Worm (Caenorhabditis elegans) whole organism, early embryonic: ENCODE results near the gene C53C11.1.

Experiments
- B0310.2 ChIP-seq: sonication (generic microtip); optimal IDR thresholded peaks from 2 replicates; lab custom pipeline; 2016; ENCODE audit warnings: mild to moderate bottlenecking, missing genetic modification characterization, missing compliant biosample characterization
- F13C5.2 ChIP-seq: sonication (generic microtip); optimal IDR thresholded peaks from 2 replicates; lab custom pipeline; 2017; ENCODE audit warnings: mild to moderate bottlenecking, missing genetic modification characterization, inconsistent platforms, missing compliant biosample characterization
- aly-1 ChIP-seq: sonication (generic microtip); optimal IDR thresholded peaks from 2 replicates; lab custom pipeline; 2016; ENCODE audit warnings: missing genetic modification characterization, missing compliant biosample characterization
- ama-1 ChIP-seq: fragments of 150-350 bp; optimal IDR thresholded peaks from 2 replicates; lab custom pipeline; 2014
- ceh-13 ChIP-seq: fragments of 200-800 bp; sonication (Bioruptor generic); optimal IDR thresholded peaks from 2 replicates; lab custom pipeline; 2018; ENCODE audit warnings: mild to moderate bottlenecking, missing genetic modification characterization, missing compliant biosample characterization
- ceh-36 ChIP-seq: sonication (generic microtip); optimal IDR thresholded peaks from 2 replicates; lab custom pipeline; 2016; ENCODE audit warnings: missing genetic modification characterization, inconsistent platforms, missing compliant biosample characterization
- ets-7 ChIP-seq: sonication (generic microtip); optimal IDR thresholded peaks from 2 replicates; lab custom pipeline; 2016; ENCODE audit warnings: missing genotype, missing genetic modification characterization, missing compliant biosample characterization
- flt-1 ChIP-seq: fragments of 200-800 bp; sonication (Bioruptor generic); IDR thresholded peaks from 2 replicates; pipeline ENCODE4 v1.3.6; 2022; ENCODE audit warnings: missing genetic modification characterization, missing compliant biosample characterization
- hmbx-1 ChIP-seq: sonication (generic microtip); optimal IDR thresholded peaks from 2 replicates; lab custom pipeline; 2016; ENCODE audit warnings: mild to moderate bottlenecking, missing genetic modification characterization, missing compliant biosample characterization
- hmg-4 ChIP-seq: fragments of 200-800 bp; sonication (Bioruptor generic); optimal IDR thresholded peaks from 2 replicates; lab custom pipeline; 2018; ENCODE audit warnings: mild to moderate bottlenecking, missing genetic modification characterization, missing compliant biosample characterization
- hnd-1 ChIP-seq: sonication (generic microtip); optimal IDR thresholded peaks from 2 replicates; lab custom pipeline; 2016; ENCODE audit warnings: missing genetic modification characterization, missing compliant biosample characterization
- pes-1 ChIP-seq: fragments of 200-800 bp; sonication (Bioruptor generic); IDR thresholded peaks from 2 replicates; pipeline ENCODE4 v1.3.6; 2022; ENCODE audit warnings: missing genetic modification reagents, missing genetic modification characterization, missing compliant biosample characterization
- scrt-1 ChIP-seq: fragments of 200-800 bp; sonication (Bioruptor generic); IDR thresholded peaks from 2 replicates; pipeline ENCODE4 v1.3.6; 2022; ENCODE audit warnings: missing genetic modification characterization, missing compliant biosample characterization
- sea-1 ChIP-seq: fragments of 200-800 bp; sonication (Bioruptor generic); conservative IDR thresholded peaks from 2 replicates; pipeline ENCODE4 v1.3.6; 2022; ENCODE audit warnings: missing genetic modification characterization, missing compliant biosample characterization
- tbx-11 ChIP-seq: fragments of 200-800 bp; sonication (Bioruptor generic); IDR thresholded peaks from 2 replicates; pipeline ENCODE4 v1.3.6; 2022; ENCODE audit warnings: missing genetic modification characterization, missing compliant biosample characterization
- tbx-37 ChIP-seq: fragments of 200-800 bp; sonication (Bioruptor generic); conservative IDR thresholded peaks from 2 replicates; pipeline ENCODE4 v1.3.6; 2022; ENCODE audit warnings: missing genetic modification reagents, missing genetic modification characterization, missing compliant biosample characterization
- tra-4 ChIP-seq: sonication (generic microtip); optimal IDR thresholded peaks from 2 replicates; lab custom pipeline; 2017; ENCODE audit warnings: missing genetic modification characterization, missing compliant biosample characterization

The C53C11.1 gene

DNA sequence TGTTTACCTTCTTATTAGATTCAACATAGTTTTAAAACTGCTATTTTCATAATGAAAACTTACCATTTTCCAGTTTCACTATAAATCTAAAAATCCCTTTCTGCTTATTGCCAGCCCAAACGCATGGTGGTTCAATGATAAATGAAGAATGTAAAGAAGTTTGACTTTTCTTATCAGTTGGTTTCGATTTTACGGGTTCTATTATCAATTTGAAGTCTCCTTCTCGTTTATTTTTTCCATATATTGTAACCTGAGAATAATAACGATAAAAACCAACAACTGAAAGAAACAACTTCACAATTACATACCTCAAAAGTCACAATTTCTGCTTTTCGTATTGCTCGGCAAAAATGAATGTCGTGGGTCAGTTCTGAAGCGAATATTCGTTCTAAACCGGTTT, 38.4 kb downstream of the C53C11.1 start:
- TF ChIP-seq ama-1 (lab: Kevin White, UChicago) (no peak), hmg-4 (no peak), hnd-1 (no peak), B0310.2 (tag; lab: Kevin White, UChicago) (no peak), ceh-13 (no peak), tbx-11 (GFP tag; lab: Robert Waterston, UW) (no peak), sea-1 (GFP tag; lab: Robert Waterston, UW) (no peak), F13C5.2 (tag; lab: Kevin White, UChicago) (no peak), flt-1 (GFP tag; lab: Robert Waterston, UW) (no peak)

DNA sequence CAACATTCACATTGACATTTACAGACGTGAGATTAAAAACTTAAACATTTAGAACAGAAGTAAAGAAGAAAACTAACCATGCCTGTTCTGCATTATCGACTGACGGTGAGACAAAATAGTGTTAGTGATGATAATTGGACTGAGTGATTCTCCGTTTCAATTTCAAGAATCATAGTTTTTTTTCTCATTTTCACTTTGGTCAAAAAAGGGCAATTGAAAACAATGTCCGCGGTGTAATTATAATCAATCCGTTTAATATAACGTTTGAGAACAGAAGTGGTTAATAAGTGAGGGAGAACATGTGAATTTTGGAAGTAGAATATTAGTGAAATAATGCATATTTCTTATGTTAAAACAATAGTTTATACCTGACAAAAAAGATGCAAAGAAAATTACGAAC, 39.1 kb downstream of the C53C11.1 start, which contains the start of gene F10D7.10:
TSS of gene F10D7.10 (minus strand) at position 101 of the 400 bp plus-strand sequence.
- TF ChIP-seq pes-1 (GFP tag; lab: Robert Waterston, UW) (no peak), scrt-1 (GFP tag; lab: Robert Waterston, UW) (no peak), sea-1 (GFP tag; lab: Robert Waterston, UW) (no peak), aly-1 (no peak), ets-7 (tag; lab: Kevin White, UChicago) (no peak), hnd-1 (no peak), tbx-37 (GFP tag; lab: Robert Waterston, UW) (no peak), ceh-13 (no peak)

DNA sequence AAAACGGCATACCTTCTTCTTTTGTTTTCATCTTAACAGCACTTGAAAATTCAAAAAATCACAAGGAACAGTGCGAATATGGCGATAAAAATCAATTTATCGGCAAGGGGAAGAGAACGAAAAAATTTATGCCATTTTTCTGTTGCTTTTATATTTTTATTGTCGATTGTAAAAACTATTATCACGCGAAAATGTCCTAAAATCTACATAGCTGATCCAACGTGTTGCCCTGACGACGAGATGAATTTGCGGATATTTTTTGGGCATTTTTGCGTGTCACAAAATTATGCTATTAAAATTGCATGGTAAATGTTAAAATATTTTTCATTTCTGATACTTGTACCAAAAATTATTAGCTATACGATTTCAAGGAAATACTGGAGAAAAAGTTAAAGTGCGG, 41.4 kb downstream of the C53C11.1 start, which contains the start of gene F10D7.4:
TSS of gene F10D7.4 (minus strand) at position 101 of the 400 bp plus-strand sequence.
- no peak for TF ChIP-seq ets-7 (tag; lab: Kevin White, UChicago)

DNA sequence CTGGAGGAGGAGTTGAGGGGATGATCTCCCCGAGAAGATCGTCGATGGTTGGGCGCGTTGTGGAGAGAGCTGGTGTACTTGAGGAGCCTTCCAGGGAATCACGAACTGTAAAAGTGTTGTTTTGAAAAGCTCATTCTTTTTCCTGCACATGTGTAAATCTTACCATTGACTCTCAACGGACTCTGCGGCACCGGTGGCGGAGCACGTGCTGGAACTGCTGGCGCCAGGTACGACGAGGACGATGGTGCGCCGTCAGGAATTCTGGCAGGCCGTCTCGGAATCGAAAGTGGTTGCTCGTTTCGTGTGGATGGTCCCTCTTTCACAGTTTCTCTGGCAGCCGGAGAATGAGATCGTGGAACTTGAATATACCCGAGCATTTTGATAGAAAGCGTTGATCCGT, 43.8 kb downstream of the C53C11.1 start:
- TF ChIP-seq tbx-11 (GFP tag; lab: Robert Waterston, UW) (no peak), tra-4 (no peak), ets-7 (tag; lab: Kevin White, UChicago) (no peak), hnd-1 (no peak), flt-1 (GFP tag; lab: Robert Waterston, UW) (no peak), B0310.2 (tag; lab: Kevin White, UChicago) (no peak), scrt-1 (GFP tag; lab: Robert Waterston, UW) (no peak), sea-1 (GFP tag; lab: Robert Waterston, UW) (no peak), tbx-37 (GFP tag; lab: Robert Waterston, UW) (no peak), ama-1 (lab: Kevin White, UChicago) (no peak), ceh-36 (tag; lab: Kevin White, UChicago) (no peak), pes-1 (GFP tag; lab: Robert Waterston, UW) (no peak), hmg-4 (no peak), F13C5.2 (tag; lab: Kevin White, UChicago) (no peak)

DNA sequence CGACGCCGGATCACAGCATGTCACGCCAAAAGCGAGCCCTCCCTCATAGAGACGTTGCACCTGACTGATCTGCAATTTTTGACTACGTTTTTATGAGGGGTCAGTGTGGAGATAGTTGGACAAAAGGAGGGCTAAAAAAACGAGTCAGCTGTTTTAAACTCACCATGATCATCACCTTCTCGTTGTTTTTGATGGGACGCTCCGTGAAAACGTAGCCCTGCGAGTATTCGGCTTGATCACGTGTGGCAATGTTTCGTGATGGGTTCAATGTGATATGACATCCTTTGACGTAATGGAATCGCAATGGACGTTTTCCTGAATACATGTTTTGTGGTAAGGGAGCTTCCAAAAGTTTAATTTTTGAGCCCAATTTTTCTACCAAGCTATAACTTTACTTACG, 44.5 kb downstream of the C53C11.1 start:
- no peak for TF ChIP-seq pes-1 (GFP tag; lab: Robert Waterston, UW)
- TF ChIP-seq tbx-37 (GFP tag; lab: Robert Waterston, UW): no peak
- no peak for TF ChIP-seq hmg-4
- no peak for TF ChIP-seq tra-4
- TF ChIP-seq aly-1: no peak
- TF ChIP-seq ceh-36 (tag; lab: Kevin White, UChicago): no peak
- no peak for TF ChIP-seq flt-1 (GFP tag; lab: Robert Waterston, UW)
- no peak for TF ChIP-seq hnd-1
- TF ChIP-seq sea-1 (GFP tag; lab: Robert Waterston, UW): no peak

DNA sequence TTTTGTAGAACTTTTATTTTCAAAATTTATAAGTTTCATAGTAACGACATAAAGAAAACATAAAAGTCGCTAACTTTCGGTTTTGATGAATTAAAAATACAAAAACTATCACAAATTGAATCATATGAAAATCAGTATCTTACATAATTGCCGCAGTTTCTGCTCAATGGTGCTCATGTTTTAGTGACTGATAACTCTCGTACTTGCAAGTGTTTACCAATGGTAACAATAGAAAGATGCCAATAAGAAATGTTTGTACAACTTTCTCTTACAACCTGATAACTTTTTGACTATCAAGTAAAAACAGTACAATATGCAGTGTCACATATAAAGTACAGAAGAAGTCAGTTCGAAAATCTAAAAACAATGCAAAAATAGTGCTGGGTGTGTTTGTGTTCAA, 45.5 kb downstream of the C53C11.1 start:
- TF ChIP-seq ama-1 (lab: Kevin White, UChicago) (no peak), scrt-1 (GFP tag; lab: Robert Waterston, UW) (no peak), F13C5.2 (tag; lab: Kevin White, UChicago) (no peak), hnd-1 (no peak), ceh-13 (no peak), flt-1 (GFP tag; lab: Robert Waterston, UW) (no peak), ceh-36 (tag; lab: Kevin White, UChicago) (no peak), B0310.2 (tag; lab: Kevin White, UChicago) (no peak), ets-7 (tag; lab: Kevin White, UChicago) (no peak)

DNA sequence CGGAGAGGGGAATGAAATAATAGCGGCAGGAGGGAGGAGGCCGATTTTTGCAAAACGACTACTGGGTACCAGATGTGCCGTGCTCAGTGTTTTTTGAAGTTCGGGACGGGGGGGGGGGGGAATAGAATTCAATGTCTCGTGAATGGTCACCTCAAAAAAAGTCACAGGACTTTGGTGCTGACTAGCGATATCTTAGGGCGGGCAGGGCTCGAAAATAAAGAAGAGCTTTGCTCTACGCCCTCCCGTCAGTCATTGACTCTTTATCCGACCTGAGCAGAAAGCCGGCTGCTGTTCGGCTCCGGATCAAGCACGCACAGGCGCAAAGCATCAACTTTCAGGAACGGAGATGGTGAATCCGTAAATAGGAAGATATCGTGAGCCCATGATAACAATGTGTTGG, 49.9 kb downstream of the C53C11.1 start:
- no peak for TF ChIP-seq flt-1 (GFP tag; lab: Robert Waterston, UW)
- no peak for TF ChIP-seq B0310.2 (tag; lab: Kevin White, UChicago)
- no peak for TF ChIP-seq pes-1 (GFP tag; lab: Robert Waterston, UW)
- TF ChIP-seq hnd-1: no peak
- TF ChIP-seq ama-1 (lab: Kevin White, UChicago): no peak
- TF ChIP-seq sea-1 (GFP tag; lab: Robert Waterston, UW): no peak
- TF ChIP-seq hmg-4: no peak
- TF ChIP-seq tbx-37 (GFP tag; lab: Robert Waterston, UW): no peak
- TF ChIP-seq ets-7 (tag; lab: Kevin White, UChicago): no peak
- TF ChIP-seq F13C5.2 (tag; lab: Kevin White, UChicago): no peak
- no peak for TF ChIP-seq aly-1
- TF ChIP-seq ceh-13: no peak
- no peak for TF ChIP-seq hmbx-1 (tag; lab: Kevin White, UChicago)
- TF ChIP-seq tbx-11 (GFP tag; lab: Robert Waterston, UW): no peak
- no peak for TF ChIP-seq scrt-1 (GFP tag; lab: Robert Waterston, UW)
- no peak for TF ChIP-seq ceh-36 (tag; lab: Kevin White, UChicago)

DNA sequence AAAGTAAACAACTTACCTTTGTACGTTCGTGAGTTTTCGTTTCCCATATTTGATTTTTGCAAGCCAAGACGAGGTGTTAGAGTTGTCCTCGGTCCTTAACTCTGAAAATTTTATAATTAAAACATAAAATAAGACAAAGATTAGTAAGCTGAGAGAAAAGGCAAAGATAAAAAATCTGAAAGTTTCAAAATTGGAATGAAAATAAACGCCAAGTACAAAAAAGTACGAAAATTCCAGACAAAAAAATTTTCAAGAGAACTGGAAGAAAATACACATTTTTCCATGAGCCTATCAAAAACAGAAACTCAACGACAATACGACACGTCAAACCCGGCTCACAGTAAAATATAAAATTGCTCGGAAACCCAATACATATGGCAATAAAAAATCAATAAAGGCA, 50.9 kb downstream of the C53C11.1 start, which contains the start of gene F10D7.5:
TSS of gene F10D7.5 (minus strand) at position 101 of the 400 bp plus-strand sequence.
- TF ChIP-seq scrt-1 (GFP tag; lab: Robert Waterston, UW) (no peak), tbx-11 (GFP tag; lab: Robert Waterston, UW) (no peak), ets-7 (tag; lab: Kevin White, UChicago) (no peak), sea-1 (GFP tag; lab: Robert Waterston, UW) (no peak), tra-4 (no peak), B0310.2 (tag; lab: Kevin White, UChicago) (no peak), aly-1 (no peak), flt-1 (GFP tag; lab: Robert Waterston, UW) (no peak)
